Fruit fly (Drosophila melanogaster): ENCODE results near the gene B9d2.

Gene B9d2

dm6 chr2L:6082936-6083627 lies 47.4 kb downstream of the B9d2 start (continued):
- peak; percentile 10 to 87 for TF ChIP-seq Trl (optimal IDR thresholded peaks at IDR 0.05)
- no peak for TF ChIP-seq Trl (GFP tag; optimal IDR thresholded peaks at IDR 0.05)
- peak; percentile 89 for TF ChIP-seq cwo (GFP tag; optimal IDR thresholded peaks at IDR 0.05)
- TF ChIP-seq Med (GFP tag): peak; percentile 73
- TF ChIP-seq Atf6 (GFP tag; IDR thresholded peaks at IDR 0.05): no peak
- TF ChIP-seq gsb-n (tag; optimal IDR thresholded peaks at IDR 0.05): peak; percentile 1
- no peak for TF ChIP-seq Mad (GFP tag; optimal IDR thresholded peaks at IDR 0.05)
- TF ChIP-seq cg (GFP tag; optimal IDR thresholded peaks at IDR 0.05): peak; percentile 60
- TF ChIP-seq CHES-1-like (GFP tag; optimal IDR thresholded peaks at IDR 0.05): peak; percentile 0
- no peak for TF ChIP-seq CG3407 (GFP tag; optimal IDR thresholded peaks at IDR 0.05)
- no peak for TF ChIP-seq dan (GFP tag; IDR thresholded peaks at IDR 0.05)
- no peak for TF ChIP-seq gce (GFP tag; IDR thresholded peaks at IDR 0.05)
- peak; percentile 2 for TF ChIP-seq NC2β (GFP tag; optimal IDR thresholded peaks at IDR 0.05)
- TF ChIP-seq CG3281 (GFP tag; optimal IDR thresholded peaks at IDR 0.05): peak; percentile 32
- no peak for TF ChIP-seq CG16813 (GFP tag; IDR thresholded peaks at IDR 0.05; ENCODE audit: partially characterized antibody)
- TF ChIP-seq fd96Cb (tag; optimal IDR thresholded peaks at IDR 0.05): no peak
- no peak for TF ChIP-seq repo (GFP tag; optimal IDR thresholded peaks at IDR 0.05)
- TF ChIP-seq kah (GFP tag; optimal IDR thresholded peaks at IDR 0.05): no peak
- TF ChIP-seq CG11560 (tag; IDR thresholded peaks at IDR 0.05): no peak
- peak; percentile 95 for TF ChIP-seq CG34376 (GFP tag; optimal IDR thresholded peaks at IDR 0.05)
- peak; percentile 1 for TF ChIP-seq Sox102F (GFP tag; optimal IDR thresholded peaks at IDR 0.05)
- peak; percentile 26 for TF ChIP-seq CG18619 (GFP tag; optimal IDR thresholded peaks at IDR 0.05)
- TF ChIP-seq Fer2 (tag; optimal IDR thresholded peaks at IDR 0.05): peak; percentile 7
- no peak for TF ChIP-seq CG12236 (GFP tag; optimal IDR thresholded peaks at IDR 0.05)
- TF ChIP-seq chn (GFP tag; optimal IDR thresholded peaks at IDR 0.05): no peak
- no peak for TF ChIP-seq CG17612 (GFP tag; IDR thresholded peaks at IDR 0.05)
- TF ChIP-seq disco-r (GFP tag; optimal IDR thresholded peaks at IDR 0.05): no peak
- no peak for TF ChIP-seq stc (GFP tag; IDR thresholded peaks at IDR 0.05)
- TF ChIP-seq CG1529 (GFP tag; optimal IDR thresholded peaks at IDR 0.05): no peak
- peak; percentile 76 for TF ChIP-seq Hmr (GFP tag; optimal IDR thresholded peaks at IDR 0.05)
- TF ChIP-seq CG1603 (tag; optimal IDR thresholded peaks at IDR 0.05): peak; percentile 19
- TF ChIP-seq CG1233 (GFP tag; optimal IDR thresholded peaks at IDR 0.05): peak; percentile 2
- peak; percentile 36 for TF ChIP-seq CG33557 (GFP tag; optimal IDR thresholded peaks at IDR 0.05)
- peak; percentile 3 for TF ChIP-seq B-H2 (GFP tag; optimal IDR thresholded peaks at IDR 0.05)
- TF ChIP-seq CG4617 (GFP tag; optimal IDR thresholded peaks at IDR 0.05; ENCODE audit: borderline replicate concordance): no peak
- peak; percentile 15 for TF ChIP-seq unpg (GFP tag; optimal IDR thresholded peaks at IDR 0.05)
- TF ChIP-seq inv (GFP tag; IDR thresholded peaks at IDR 0.05; ENCODE audit: partially characterized antibody): no peak
- TF ChIP-seq CG13424 (tag; optimal IDR thresholded peaks at IDR 0.05): peak; percentile 7
- peak; percentile 25 for TF ChIP-seq CG17912 (GFP tag; optimal IDR thresholded peaks at IDR 0.05)
- TF ChIP-seq ftz-f1 (GFP tag; optimal IDR thresholded peaks at IDR 0.05): peak; percentile 96
- TF ChIP-seq CG18476 (GFP tag; optimal IDR thresholded peaks at IDR 0.05): no peak
- TF ChIP-seq CG6765 (GFP tag; optimal IDR thresholded peaks at IDR 0.05): peak; percentile 5
- no peak for TF ChIP-seq MBD-R2 (GFP tag; IDR thresholded peaks at IDR 0.05)
- peak; percentile 96; the same call in 3 of the 4 replicates for TF ChIP-seq chinmo (GFP tag; IDR thresholded peaks at IDR 0.05; ENCODE audit: partially characterized antibody)
- no peak for TF ChIP-seq prd (optimal IDR thresholded peaks at IDR 0.05)
- TF ChIP-seq prd (GFP tag; IDR thresholded peaks at IDR 0.05): no peak
- no peak for TF ChIP-seq hkb (optimal IDR thresholded peaks at IDR 0.05)
- 0 out of 2 replicates have a peak, but pooled peaks have one; percentile 16 for TF ChIP-seq hkb (GFP tag; IDR thresholded peaks at IDR 0.05)
- TF ChIP-seq CG7556 (GFP tag; optimal IDR thresholded peaks at IDR 0.05): peak; percentile 5
- TF ChIP-seq CG18011 (GFP tag; optimal IDR thresholded peaks at IDR 0.05): peak; percentile 0

All from whole organism, embryonic.